Worm (Caenorhabditis elegans) whole organism, young adult: ENCODE results near the gene C52E4.7.

Source experiments
- B0035.1 ChIP-seq: sonication (generic microtip); optimal IDR thresholded peaks from 2 replicates; lab custom pipeline; 2016; ENCODE audit warnings: missing genetic modification characterization, mild to moderate bottlenecking, missing compliant biosample characterization, missing genotype, missing genetic modification reagents
- B0336.3 ChIP-seq: fragments of 200-800 bp; sonication (Bioruptor generic); IDR thresholded peaks from 2 replicates; pipeline ENCODE4 v1.3.6; 2022; ENCODE audit warnings: missing genetic modification characterization, missing compliant biosample characterization
- C06A6.2 ChIP-seq: fragments of 200-800 bp; sonication (Bioruptor generic); conservative IDR thresholded peaks from 2 replicates; pipeline ENCODE4 v1.3.6; 2022; ENCODE audit warnings: missing genetic modification characterization, missing compliant biosample characterization
- C17E4.6 ChIP-seq: fragments of 200-800 bp; sonication (Bioruptor generic); IDR thresholded peaks from 2 replicates; pipeline ENCODE4 v1.3.6; 2022; ENCODE audit warnings: missing genetic modification reagents, missing genetic modification characterization, missing compliant biosample characterization
- D2030.7 ChIP-seq: fragments of 200-800 bp; sonication (Bioruptor generic); IDR thresholded peaks from 2 replicates; pipeline ENCODE4 v1.3.6; 2022; ENCODE audit warnings: missing genetic modification reagents, missing genetic modification characterization, missing compliant biosample characterization
- F10E7.11 ChIP-seq: sonication (generic microtip); optimal IDR thresholded peaks from 2 replicates; lab custom pipeline; 2017; ENCODE audit warnings: mild to moderate bottlenecking, missing genetic modification characterization, moderate library complexity, missing compliant biosample characterization
- F37B4.10 ChIP-seq: fragments of 200-800 bp; sonication (Bioruptor generic); IDR thresholded peaks from 2 replicates; pipeline ENCODE4 v1.3.6; 2022; ENCODE audit warnings: missing genetic modification characterization, missing compliant biosample characterization
- F57C9.4 ChIP-seq: sonication (generic microtip); optimal IDR thresholded peaks from 2 replicates; lab custom pipeline; 2017; ENCODE audit warnings: mild to moderate bottlenecking, missing genetic modification characterization, missing compliant biosample characterization
- K11D2.4 ChIP-seq: fragments of 200-800 bp; sonication (Bioruptor generic); IDR thresholded peaks from 2 replicates; pipeline ENCODE4 v1.3.6; 2022; ENCODE audit warnings: missing genetic modification reagents, missing genetic modification characterization, missing compliant biosample characterization
- K12H6.12 ChIP-seq: fragments of 200-800 bp; sonication (Bioruptor generic); optimal IDR thresholded peaks from 2 replicates; lab custom pipeline; 2018; ENCODE audit warnings: mild to moderate bottlenecking, missing genetic modification characterization, missing compliant biosample characterization
- Y95B8A.8 ChIP-seq: fragments of 200-800 bp; sonication (Bioruptor generic); IDR thresholded peaks from 2 replicates; pipeline ENCODE4 v1.3.6; 2022; ENCODE audit warnings: missing genetic modification reagents, missing genetic modification characterization, missing compliant biosample characterization
- atf-7 ChIP-seq: sonication (generic microtip); optimal IDR thresholded peaks from 2 replicates; lab custom pipeline; 2017; ENCODE audit warnings: mild to moderate bottlenecking, missing genetic modification characterization, missing compliant biosample characterization
- athp-1 ChIP-seq: sonication (generic microtip); optimal IDR thresholded peaks from 2 replicates; lab custom pipeline; 2017; ENCODE audit warnings: mild to moderate bottlenecking, missing genetic modification characterization, missing compliant biosample characterization
- bed-1 ChIP-seq: fragments of 200-800 bp; sonication (Bioruptor generic); IDR thresholded peaks from 2 replicates; pipeline ENCODE4 v1.3.6; 2022; ENCODE audit warnings: missing genetic modification reagents, missing genetic modification characterization, missing compliant biosample characterization
- ccch-3 ChIP-seq: fragments of 200-800 bp; sonication (Bioruptor generic); optimal IDR thresholded peaks from 2 replicates; lab custom pipeline; 2018; ENCODE audit warnings: mild to moderate bottlenecking, missing genetic modification characterization, missing compliant biosample characterization
- ceh-100 ChIP-seq: fragments of 200-800 bp; sonication (Bioruptor generic); IDR thresholded peaks from 2 replicates; pipeline ENCODE4 v1.3.6; 2022; ENCODE audit warnings: missing genetic modification reagents, missing genetic modification characterization, missing compliant biosample characterization
- ceh-27 ChIP-seq: fragments of 200-800 bp; sonication (Bioruptor generic); optimal IDR thresholded peaks from 2 replicates; lab custom pipeline; 2018; ENCODE audit warnings: mild to moderate bottlenecking, missing genetic modification characterization, moderate library complexity, missing compliant biosample characterization
- ceh-58 ChIP-seq: fragments of 200-800 bp; sonication (Bioruptor generic); IDR thresholded peaks from 2 replicates; pipeline ENCODE4 v1.3.6; 2022; ENCODE audit warnings: missing genetic modification characterization, missing compliant biosample characterization
- ceh-79 ChIP-seq: sonication (generic microtip); optimal IDR thresholded peaks from 2 replicates; lab custom pipeline; 2017; ENCODE audit warnings: mild to moderate bottlenecking, missing genetic modification characterization, missing compliant biosample characterization
- dox-1 ChIP-seq: fragments of 200-800 bp; sonication (Bioruptor generic); IDR thresholded peaks from 2 replicates; pipeline ENCODE4 v1.3.6; 2022; ENCODE audit warnings: missing genetic modification reagents, missing genetic modification characterization, missing compliant biosample characterization
- dpl-1 ChIP-seq: fragments of 150-350 bp; optimal IDR thresholded peaks from 2 replicates; lab custom pipeline; 2014; ENCODE audit warnings: missing biosample characterization, missing genetic modification reagents, missing genetic modification characterization
- egl-44 ChIP-seq: fragments of 200-800 bp; sonication (Bioruptor generic); IDR thresholded peaks from 2 replicates; pipeline ENCODE4 v1.3.6; 2022; ENCODE audit warnings: missing genetic modification reagents, missing genetic modification characterization, missing compliant biosample characterization
- ets-4 ChIP-seq: fragments of 200-800 bp; sonication (Bioruptor generic); optimal IDR thresholded peaks from 2 replicates; lab custom pipeline; 2018; ENCODE audit warnings: mild to moderate bottlenecking, missing genetic modification characterization, missing compliant biosample characterization
- fkh-3 ChIP-seq: sonication (generic microtip); optimal IDR thresholded peaks from 2 replicates; lab custom pipeline; 2016; ENCODE audit warnings: mild to moderate bottlenecking, missing genetic modification characterization, missing compliant biosample characterization
- lag-1 ChIP-seq: fragments of 200-800 bp; sonication (Bioruptor generic); IDR thresholded peaks from 2 replicates; pipeline ENCODE4 v1.3.6; 2022; ENCODE audit warnings: missing genetic modification reagents, missing genetic modification characterization, missing compliant biosample characterization
- lin-35 ChIP-seq, 3 experiments: fragments of 150-350 bp in 2 of 3; sonication (generic microtip) in 1 of 3; optimal IDR thresholded peaks; 2 replicates each; lab custom pipeline; 2014 to 2018; ENCODE audit warnings: missing biosample characterization in 3 of 3, missing genetic modification characterization in 3 of 3, missing genetic modification reagents in 3 of 3
- lin-54 ChIP-seq: fragments of 200-800 bp; sonication (Bioruptor generic); optimal IDR thresholded peaks from 2 replicates; lab custom pipeline; 2018; ENCODE audit warnings: mild to moderate bottlenecking, missing genetic modification characterization, missing compliant biosample characterization
- lir-1 ChIP-seq: fragments of 200-800 bp; sonication (Bioruptor generic); conservative IDR thresholded peaks from 2 replicates; pipeline ENCODE4 v1.3.6; 2022; ENCODE audit warnings: missing genetic modification reagents, missing genetic modification characterization, missing compliant biosample characterization
- lsl-1 ChIP-seq: fragments of 200-800 bp; sonication (Bioruptor generic); optimal IDR thresholded peaks from 2 replicates; lab custom pipeline; 2018; ENCODE audit warnings: mild to moderate bottlenecking, missing genetic modification characterization, moderate library complexity, missing compliant biosample characterization
- madf-8 ChIP-seq: fragments of 200-800 bp; sonication (Bioruptor generic); conservative IDR thresholded peaks from 2 replicates; pipeline ENCODE4 v1.3.6; 2022; ENCODE audit warnings: missing genetic modification reagents, missing genetic modification characterization, missing compliant biosample characterization
- mes-4 ChIP-seq: sonication (generic microtip); optimal IDR thresholded peaks from 2 replicates; lab custom pipeline; 2016; ENCODE audit warnings: missing genotype, missing genetic modification characterization, missing compliant biosample characterization
- nfya-2 ChIP-seq: fragments of 200-800 bp; sonication (Bioruptor generic); IDR thresholded peaks from 2 replicates; pipeline ENCODE4 v1.3.6; 2022; ENCODE audit warnings: missing genetic modification reagents, missing genetic modification characterization, missing compliant biosample characterization
- nfyb-1 ChIP-seq: fragments of 200-800 bp; sonication (Bioruptor generic); IDR thresholded peaks from 2 replicates; pipeline ENCODE4 v1.3.6; 2022; ENCODE audit warnings: missing genetic modification reagents, missing genetic modification characterization, missing compliant biosample characterization
- nhr-80 ChIP-seq: sonication (generic microtip); optimal IDR thresholded peaks from 2 replicates; lab custom pipeline; 2016; ENCODE audit warnings: missing genetic modification characterization, missing compliant biosample characterization
- pbrm-1 ChIP-seq: fragments of 200-800 bp; sonication (Bioruptor generic); IDR thresholded peaks from 2 replicates; pipeline ENCODE4 v1.3.6; 2022; ENCODE audit warnings: missing genetic modification reagents, missing genetic modification characterization, missing compliant biosample characterization
- rcor-1 ChIP-seq: fragments of 200-800 bp; sonication (Bioruptor generic); IDR thresholded peaks from 2 replicates; pipeline ENCODE4 v1.3.6; 2022; ENCODE audit warnings: missing genetic modification reagents, missing genetic modification characterization, missing compliant biosample characterization
- rec-8 ChIP-seq, 2 experiments: sonication (generic microtip); optimal IDR thresholded peaks; 2 replicates each; lab custom pipeline; 2016; ENCODE audit warnings: mild to moderate bottlenecking in 2 of 2, missing genetic modification characterization in 2 of 2, missing genetic modification reagents in 2 of 2, missing genotype in 2 of 2, missing biosample characterization in 1 of 2, missing compliant biosample characterization in 1 of 2, moderate library complexity in 1 of 2
- sdz-38 ChIP-seq: sonication (generic microtip); optimal IDR thresholded peaks from 2 replicates; lab custom pipeline; 2016; ENCODE audit warnings: missing genotype, missing genetic modification characterization, missing compliant biosample characterization
- sea-2 ChIP-seq: fragments of 200-800 bp; sonication (Bioruptor generic); IDR thresholded peaks from 2 replicates; pipeline ENCODE4 v1.3.6; 2022; ENCODE audit warnings: missing genetic modification characterization, missing compliant biosample characterization
- snpc-3.4 ChIP-seq: sonication (generic microtip); optimal IDR thresholded peaks from 2 replicates; lab custom pipeline; 2017; ENCODE audit warnings: missing genetic modification characterization, mild to moderate bottlenecking, missing compliant biosample characterization, antibody characterized with exemption, moderate library complexity, missing genotype, missing genetic modification reagents
- snpc-4 ChIP-seq, 5 experiments: fragments of 150-350 bp in 1 of 5; sonication (generic microtip) in 4 of 5; optimal IDR thresholded peaks; 2 replicates each; lab custom pipeline; 2014 to 2018; ENCODE audit warnings: missing genetic modification characterization in 5 of 5, missing biosample characterization in 3 of 5, antibody characterized with exemption in 2 of 5, mild to moderate bottlenecking in 2 of 5, missing compliant biosample characterization in 2 of 5, missing genotype in 2 of 5, moderate library complexity in 2 of 5, missing genetic modification reagents in 1 of 5
- sptf-2 ChIP-seq: fragments of 200-800 bp; sonication (Bioruptor generic); optimal IDR thresholded peaks from 2 replicates; lab custom pipeline; 2018; ENCODE audit warnings: mild to moderate bottlenecking, missing genetic modification characterization, missing compliant biosample characterization
- tbx-9 ChIP-seq: sonication (generic microtip); optimal IDR thresholded peaks from 2 replicates; lab custom pipeline; 2016; ENCODE audit warnings: borderline replicate concordance, missing genetic modification characterization, inconsistent platforms, missing compliant biosample characterization
- unc-130 ChIP-seq: sonication (generic microtip); optimal IDR thresholded peaks from 2 replicates; lab custom pipeline; 2016; ENCODE audit warnings: missing genetic modification reagents, missing genetic modification characterization, missing compliant biosample characterization
- unc-62 ChIP-seq: fragments of 150-350 bp; optimal IDR thresholded peaks from 2 replicates; lab custom pipeline; 2014; ENCODE audit warnings: missing biosample characterization, missing genetic modification reagents, missing genetic modification characterization
- zim-3 ChIP-seq: sonication (generic microtip); optimal IDR thresholded peaks from 2 replicates; lab custom pipeline; 2017; ENCODE audit warnings: mild to moderate bottlenecking, missing genetic modification characterization, moderate library complexity, missing compliant biosample characterization
- ztf-18 ChIP-seq: sonication (generic microtip); optimal IDR thresholded peaks from 2 replicates; lab custom pipeline; 2016; ENCODE audit warnings: missing genotype, mild to moderate bottlenecking, missing genetic modification characterization, missing compliant biosample characterization

Gene C52E4.7

ce11 chrV:12001747-12002456 lies 7.8 kb downstream of the C52E4.7 start, which contains the start of gene gcy-33 (continued):
- TF ChIP-seq egl-44 (GFP tag; lab: Robert Waterston, UW) (peak; percentile 90), ceh-79 (tag; lab: Kevin White, UChicago) (no peak), lir-1 (GFP tag; lab: Robert Waterston, UW) (peak; percentile 59; the same call in 1 of the 2 replicates), unc-62 (GFP tag; lab: Kevin White, UChicago) (no peak), ceh-27 (peak; percentile 86), lag-1 (GFP tag; lab: Robert Waterston, UW) (peak; percentile 85; the same call in 1 of the 2 replicates), ceh-100 (GFP tag; lab: Robert Waterston, UW) (peak; percentile 79), fkh-3 (peak; percentile 95), dpl-1 (GFP tag; lab: Kevin White, UChicago) (no peak), mes-4 (tag; lab: Kevin White, UChicago) (peak; percentile 46), dox-1 (GFP tag; lab: Robert Waterston, UW) (peak; percentile 82), lin-54 (peak; percentile 73), D2030.7 (GFP tag; lab: Robert Waterston, UW) (peak; percentile 72), sdz-38 (tag; lab: Kevin White, UChicago) (no peak), sea-2 (GFP tag; lab: Robert Waterston, UW) (no peak), lin-35 (GFP tag; optimal IDR thresholded peaks at IDR 0.05; lab: Kevin White, UChicago) (peak in 1 of 3 experiments; percentile 85), rec-8 (tag; optimal IDR thresholded peaks at IDR 0.05; lab: Kevin White, UChicago) (peak; percentile 55 to 92), ceh-58 (GFP tag; lab: Robert Waterston, UW) (0 out of 2 replicates have a peak, but pooled peaks have one; percentile 15), bed-1 (GFP tag; lab: Robert Waterston, UW) (no peak), tbx-9 (tag; lab: Kevin White, UChicago) (no peak), zim-3 (tag; lab: Kevin White, UChicago) (peak; percentile 92), snpc-3.4 (tag; lab: Kevin White, UChicago) (peak; percentile 56), madf-8 (GFP tag; lab: Robert Waterston, UW) (peak; percentile 47), F37B4.10 (GFP tag; lab: Robert Waterston, UW) (no peak), K12H6.12 (tag; lab: Kevin White, UChicago) (peak; percentile 70), lsl-1 (GFP tag; lab: Kevin White, UChicago) (peak; percentile 54), nfya-2 (GFP tag; lab: Robert Waterston, UW) (no peak), unc-130 (GFP tag; lab: Kevin White, UChicago) (peak; percentile 72), atf-7 (tag; lab: Kevin White, UChicago) (peak; percentile 92), C17E4.6 (peak; percentile 81; the same call in 1 of the 2 replicates), K11D2.4 (0 out of 2 replicates have a peak, but pooled peaks have one; percentile 54), B0035.1 (tag; lab: Kevin White, UChicago) (peak; percentile 72), pbrm-1 (GFP tag; lab: Robert Waterston, UW) (peak; percentile 82), nhr-80 (tag; lab: Kevin White, UChicago) (peak; percentile 81), F10E7.11 (tag; lab: Kevin White, UChicago) (peak; percentile 48), Y95B8A.8 (GFP tag; lab: Robert Waterston, UW) (peak; percentile 54; the same call in 1 of the 2 replicates), B0336.3 (peak; percentile 91), rcor-1 (GFP tag; lab: Robert Waterston, UW) (peak; percentile 87), nfyb-1 (GFP tag; lab: Robert Waterston, UW) (peak; percentile 95), C06A6.2 (peak; percentile 72; the same call in 1 of the 2 replicates), ccch-3 (GFP tag; lab: Kevin White, UChicago) (no peak), athp-1 (tag; lab: Kevin White, UChicago) (peak; percentile 59), ets-4 (GFP tag; lab: Kevin White, UChicago) (peak; percentile 96), F57C9.4 (no peak), sptf-2 (peak; percentile 82), snpc-4 (GFP tag; optimal IDR thresholded peaks at IDR 0.05; lab: Kevin White, UChicago) (no peak), snpc-4 (tag; optimal IDR thresholded peaks at IDR 0.05; lab: Kevin White, UChicago) (peak; percentile 42 to 87 (median 76)), ztf-18 (peak; percentile 75)
